Fruit fly (Drosophila melanogaster): ENCODE measurements around the gene CG42750.

DNA sequence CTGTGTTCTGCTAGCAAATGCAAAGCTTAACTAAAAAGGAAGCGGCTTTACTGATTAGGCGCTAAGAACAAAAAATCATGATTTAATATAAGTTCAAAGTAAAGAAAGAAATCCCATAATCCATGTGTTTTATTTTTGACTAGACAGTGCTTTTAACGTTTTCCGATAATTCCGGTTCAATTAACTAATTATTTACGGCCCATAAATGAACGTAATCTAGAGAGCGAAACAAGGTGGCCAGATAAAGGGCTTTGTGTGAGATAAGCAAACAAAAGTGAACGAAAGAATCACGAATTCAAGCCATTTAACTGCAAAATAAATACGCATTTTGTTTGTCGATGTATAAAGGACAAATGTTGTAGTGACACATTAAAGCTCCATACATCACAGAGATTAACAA is 160.5 kb downstream of the CG42750 start:
- TF ChIP-seq psq (optimal IDR thresholded peaks at IDR 0.05) = no peak
- TF ChIP-seq Dll (optimal IDR thresholded peaks at IDR 0.05) = no peak
